Fruit fly (Drosophila melanogaster) whole organism, prepupa: ENCODE results near the gene cup.

Experiments
- CG10669 ChIP-seq: fragments of 200-800 bp; sonication (Bioruptor generic); optimal IDR thresholded peaks from 3 replicates; lab custom pipeline; 2018; ENCODE audit warnings: missing biosample characterization, mild to moderate bottlenecking, missing genetic modification characterization, moderate library complexity
- CG11294 ChIP-seq: fragments of 200-800 bp; sonication (Bioruptor generic); IDR thresholded peaks from 2 replicates; pipeline ENCODE4 v1.3.6; 2022; ENCODE audit warnings: missing biosample characterization, missing genetic modification characterization
- CG11762 ChIP-seq: fragments of 200-800 bp; sonication (Bioruptor generic); optimal IDR thresholded peaks from 3 replicates; lab custom pipeline; 2016; ENCODE audit warnings: missing biosample characterization, missing genetic modification characterization; ENCODE audit not compliant: insufficient read depth
- CG11902 ChIP-seq: fragments of 200-800 bp; sonication (Bioruptor generic); optimal IDR thresholded peaks from 3 replicates; lab custom pipeline; 2016; ENCODE audit warnings: missing biosample characterization, missing genetic modification characterization
- CG3032 ChIP-seq: fragments of 200-800 bp; optimal IDR thresholded peaks from 2 replicates; lab custom pipeline; 2019; ENCODE audit warnings: missing biosample characterization, mild to moderate bottlenecking, missing genetic modification characterization, moderate library complexity
- CG31627 ChIP-seq: fragments of 200-800 bp; sonication (Bioruptor generic); optimal IDR thresholded peaks from 3 replicates; lab custom pipeline; 2016; ENCODE audit warnings: missing biosample characterization, missing genetic modification characterization
- CG32006 ChIP-seq: fragments of 200-800 bp; sonication (Bioruptor generic); optimal IDR thresholded peaks from 3 replicates; lab custom pipeline; 2017; ENCODE audit warnings: missing biosample characterization, mild to moderate bottlenecking, missing genetic modification characterization
- CG34406 ChIP-seq: fragments of 200-800 bp; sonication (Bioruptor generic); optimal IDR thresholded peaks from 3 replicates; lab custom pipeline; 2016; ENCODE audit warnings: missing biosample characterization, missing genetic modification characterization
- CG3919 ChIP-seq: fragments of 200-800 bp; sonication (Bioruptor generic); optimal IDR thresholded peaks from 3 replicates; lab custom pipeline; 2016; ENCODE audit warnings: missing biosample characterization, missing genetic modification characterization
- CG4318 ChIP-seq: fragments of 200-800 bp; sonication (Bioruptor generic); optimal IDR thresholded peaks from 3 replicates; lab custom pipeline; 2017; ENCODE audit warnings: missing biosample characterization, mild to moderate bottlenecking, missing genetic modification characterization
- CG6163 ChIP-seq: fragments of 200-800 bp; sonication (Bioruptor generic); IDR thresholded peaks from 3 replicates; pipeline ENCODE4 v1.3.6; 2022; ENCODE audit warnings: missing biosample characterization, missing genetic modification characterization
- CG6276 ChIP-seq: fragments of 200-800 bp; sonication (Bioruptor generic); optimal IDR thresholded peaks from 2 replicates; lab custom pipeline; 2017; ENCODE audit warnings: missing biosample characterization, mild to moderate bottlenecking, missing genetic modification characterization
- CG6792 ChIP-seq: fragments of 200-800 bp; sonication (Bioruptor generic); optimal IDR thresholded peaks from 3 replicates; lab custom pipeline; 2016; ENCODE audit warnings: missing biosample characterization, missing genetic modification characterization
- CG6808 ChIP-seq: fragments of 200-800 bp; sonication (Bioruptor generic); optimal IDR thresholded peaks from 3 replicates; lab custom pipeline; 2017; ENCODE audit warnings: missing biosample characterization, missing genetic modification characterization, mild to moderate bottlenecking, moderate library complexity, missing genetic modification reagents
- CG6854 ChIP-seq: fragments of 200-800 bp; sonication (Bioruptor generic); optimal IDR thresholded peaks from 2 replicates; lab custom pipeline; 2017; ENCODE audit warnings: missing biosample characterization, mild to moderate bottlenecking, missing genetic modification characterization
- CG7368 ChIP-seq: fragments of 200-800 bp; sonication (Bioruptor generic); optimal IDR thresholded peaks from 3 replicates; lab custom pipeline; 2016; ENCODE audit warnings: missing biosample characterization, missing genetic modification characterization
- CG8119 ChIP-seq: fragments of 200-800 bp; sonication (Bioruptor generic); IDR thresholded peaks from 3 replicates; pipeline ENCODE4 v1.3.6; 2022; ENCODE audit warnings: missing biosample characterization, missing genetic modification characterization
- CG8319 ChIP-seq: fragments of 200-800 bp; sonication (Bioruptor generic); optimal IDR thresholded peaks from 3 replicates; lab custom pipeline; 2016; ENCODE audit warnings: missing biosample characterization, missing genetic modification characterization
- CG8632 ChIP-seq: fragments of 200-800 bp; sonication (Bioruptor generic); optimal IDR thresholded peaks from 3 replicates; lab custom pipeline; 2016; ENCODE audit warnings: missing biosample characterization, missing genetic modification characterization
- CG9139 ChIP-seq: fragments of 200-800 bp; sonication (Bioruptor generic); optimal IDR thresholded peaks from 3 replicates; lab custom pipeline; 2017; ENCODE audit warnings: missing biosample characterization, mild to moderate bottlenecking, missing genetic modification characterization
- Eip78C ChIP-seq: fragments of 200-800 bp; sonication (Bioruptor generic); peaks from one replicate; lab custom pipeline; 2016; ENCODE audit warnings: missing biosample characterization, missing genetic modification characterization
- Eip93F ChIP-seq: fragments of 200-800 bp; sonication (Bioruptor generic); optimal IDR thresholded peaks from 2 replicates; lab custom pipeline; 2016; ENCODE audit warnings: missing biosample characterization, mild to moderate bottlenecking, missing genetic modification characterization
- Ets21C ChIP-seq: fragments of 200-800 bp; sonication (Bioruptor generic); optimal IDR thresholded peaks from 3 replicates; lab custom pipeline; 2016; ENCODE audit warnings: missing biosample characterization, missing genetic modification characterization
- Ets96B ChIP-seq: fragments of 200-800 bp; optimal IDR thresholded peaks from 2 replicates; lab custom pipeline; 2019; ENCODE audit warnings: missing biosample characterization, mild to moderate bottlenecking, missing genetic modification characterization, moderate library complexity
- Gug ChIP-seq: fragments of 200-800 bp; sonication (Bioruptor generic); IDR thresholded peaks from 2 replicates; pipeline ENCODE4 v1.3.6; 2022; ENCODE audit warnings: missing biosample characterization, missing genetic modification characterization
- Hr38 ChIP-seq: sonication (Bioruptor generic); optimal IDR thresholded peaks from 2 replicates; lab custom pipeline; 2016; ENCODE audit warnings: missing biosample characterization, missing genetic modification characterization
- Hr39 ChIP-seq: fragments of 200-800 bp; sonication (Bioruptor generic); optimal IDR thresholded peaks from 2 replicates; lab custom pipeline; 2016; ENCODE audit warnings: missing biosample characterization, missing genetic modification characterization
- Hr4 ChIP-seq: fragments of 200-800 bp; sonication (Bioruptor generic); optimal IDR thresholded peaks from 3 replicates; lab custom pipeline; 2016; ENCODE audit warnings: missing biosample characterization, missing genetic modification characterization
- Met ChIP-seq: fragments of 200-800 bp; sonication (Bioruptor generic); optimal IDR thresholded peaks from 3 replicates; lab custom pipeline; 2016; ENCODE audit warnings: missing biosample characterization, missing genetic modification characterization
- OdsH ChIP-seq: fragments of 200-800 bp; sonication (Bioruptor generic); optimal IDR thresholded peaks from 3 replicates; lab custom pipeline; 2016; ENCODE audit warnings: missing biosample characterization, missing genetic modification characterization
- Sox102F ChIP-seq: fragments of 200-800 bp; sonication (Bioruptor generic); optimal IDR thresholded peaks from 2 replicates; lab custom pipeline; 2016; ENCODE audit warnings: missing biosample characterization, mild to moderate bottlenecking, missing genetic modification characterization
- Sox14 ChIP-seq: fragments of 200-800 bp; sonication (Bioruptor generic); optimal IDR thresholded peaks from 3 replicates; lab custom pipeline; 2016; ENCODE audit warnings: missing biosample characterization, missing genetic modification characterization
- Sox15 ChIP-seq: fragments of 200-800 bp; sonication (Bioruptor generic); optimal IDR thresholded peaks from 3 replicates; lab custom pipeline; 2016; ENCODE audit warnings: missing biosample characterization, missing genetic modification characterization
- achi ChIP-seq: fragments of 200-800 bp; sonication (Bioruptor generic); optimal IDR thresholded peaks from 3 replicates; lab custom pipeline; 2016; ENCODE audit warnings: missing biosample characterization, missing genetic modification characterization
- acj6 ChIP-seq: fragments of 200-800 bp; sonication (Bioruptor generic); optimal IDR thresholded peaks from 3 replicates; lab custom pipeline; 2016; ENCODE audit warnings: missing biosample characterization, missing genetic modification characterization
- cyc ChIP-seq: fragments of 200-800 bp; sonication (Bioruptor generic); optimal IDR thresholded peaks from 3 replicates; lab custom pipeline; 2016; ENCODE audit warnings: missing biosample characterization, missing genetic modification characterization
- dac ChIP-seq: fragments of 200-800 bp; sonication (Bioruptor generic); optimal IDR thresholded peaks from 2 replicates; lab custom pipeline; 2017; ENCODE audit warnings: missing biosample characterization, mild to moderate bottlenecking, missing genetic modification characterization
- dsx ChIP-seq: fragments of 200-800 bp; optimal IDR thresholded peaks from 3 replicates; lab custom pipeline; 2019; ENCODE audit warnings: missing biosample characterization, mild to moderate bottlenecking, missing genetic modification characterization, moderate library complexity; ENCODE audit not compliant: poor library complexity, severe bottlenecking
- esn ChIP-seq: fragments of 200-800 bp; sonication (Bioruptor generic); optimal IDR thresholded peaks from 2 replicates; lab custom pipeline; 2016; ENCODE audit warnings: missing biosample characterization, mild to moderate bottlenecking, missing genetic modification characterization, moderate library complexity
- fd59A ChIP-seq: fragments of 200-800 bp; sonication (Bioruptor generic); optimal IDR thresholded peaks from 2 replicates; lab custom pipeline; 2017; ENCODE audit warnings: missing biosample characterization, mild to moderate bottlenecking, missing genetic modification characterization, missing genetic modification reagents
- fd85E ChIP-seq: fragments of 200-800 bp; sonication (Bioruptor generic); optimal IDR thresholded peaks from 3 replicates; lab custom pipeline; 2016; ENCODE audit warnings: missing biosample characterization, missing genetic modification characterization
- fkh ChIP-seq: fragments of 200-800 bp; sonication (Bioruptor generic); optimal IDR thresholded peaks from 3 replicates; lab custom pipeline; 2017; ENCODE audit warnings: missing biosample characterization, mild to moderate bottlenecking, missing genetic modification characterization, moderate library complexity
- lz ChIP-seq: fragments of 200-800 bp; sonication (Bioruptor generic); optimal IDR thresholded peaks from 3 replicates; lab custom pipeline; 2016; ENCODE audit warnings: missing biosample characterization, missing genetic modification characterization
- pdm3 ChIP-seq: fragments of 200-800 bp; sonication (Bioruptor generic); optimal IDR thresholded peaks from 3 replicates; lab custom pipeline; 2016; ENCODE audit warnings: missing biosample characterization, missing genetic modification characterization
- salr ChIP-seq, 2 experiments: fragments of 200-800 bp; sonication (Bioruptor generic); optimal IDR thresholded peaks; 3 replicates each; lab custom pipeline; 2016 to 2018; ENCODE audit warnings: missing biosample characterization in 2 of 2, missing genetic modification characterization in 2 of 2, mild to moderate bottlenecking in 1 of 2
- spab ChIP-seq: fragments of 200-800 bp; sonication (Bioruptor generic); optimal IDR thresholded peaks from 2 replicates; lab custom pipeline; 2017; ENCODE audit warnings: missing biosample characterization, mild to moderate bottlenecking, missing genetic modification characterization, missing genetic modification reagents
- svp ChIP-seq: fragments of 200-800 bp; sonication (Bioruptor generic); peaks from one replicate; lab custom pipeline; 2016; ENCODE audit warnings: missing biosample characterization, missing genetic modification characterization
- topi ChIP-seq: fragments of 200-800 bp; sonication (Bioruptor generic); optimal IDR thresholded peaks from 3 replicates; lab custom pipeline; 2016; ENCODE audit warnings: missing biosample characterization, missing genetic modification characterization

cup gene

dm6 chr2L:6648163-6648628 lies 15.3 kb upstream of the cup start (continued):
- no peak for TF ChIP-seq Met
- peak; percentile 95 for TF ChIP-seq CG3032 (tag; lab: Kevin White, UChicago)
- peak; percentile 90 for TF ChIP-seq CG6808 (GFP tag; lab: Kevin White, UChicago)
- peak; percentile 92 for TF ChIP-seq Sox15
- TF ChIP-seq Sox102F: no peak
- TF ChIP-seq fkh (GFP tag; lab: Kevin White, UChicago): peak; percentile 78
- peak; percentile 85 for TF ChIP-seq CG11902 (GFP tag; lab: Kevin White, UChicago)
- TF ChIP-seq CG9139 (GFP tag; lab: Kevin White, UChicago): peak; percentile 68
- peak; percentile 95 for TF ChIP-seq Gug (GFP tag; lab: Robert Waterston, UW)
- peak; percentile 85 for TF ChIP-seq CG6854 (GFP tag; lab: Kevin White, UChicago)
- peak; percentile 98 for TF ChIP-seq Hr4
- peak; percentile 95 for TF ChIP-seq lz
- peak; percentile 95 for TF ChIP-seq achi
- peak; percentile 94 for TF ChIP-seq CG11762
- peak; percentile 90 for TF ChIP-seq CG7368
- TF ChIP-seq Hr38 (GFP tag; lab: Kevin White, UChicago): peak; percentile 19
- peak; percentile 92 for TF ChIP-seq CG10669 (GFP tag; lab: Kevin White, UChicago)
- TF ChIP-seq fd85E (GFP tag; lab: Kevin White, UChicago): peak; percentile 60

dm6 chr2L:6649085-6649754 lies 14.2 kb upstream of the cup start, which contains the start of the genes CG31635 and Tango1:
TSS of gene CG31635 (minus strand) at chr2L:6649114.
TSS of gene Tango1 (plus strand) at chr2L:6649388.
- TF ChIP-seq Eip78C (no peak), Ets21C (GFP tag; lab: Kevin White, UChicago) (no peak), CG3919 (GFP tag; lab: Kevin White, UChicago) (no peak), CG8319 (GFP tag; lab: Kevin White, UChicago) (no peak), Hr4 (no peak), CG9139 (GFP tag; lab: Kevin White, UChicago) (no peak), esn (peak; percentile 11), spab (GFP tag; lab: Kevin White, UChicago) (no peak), CG32006 (GFP tag; lab: Kevin White, UChicago) (no peak), CG8119 (GFP tag; lab: Robert Waterston, UW) (no peak), CG11294 (GFP tag; lab: Robert Waterston, UW) (no peak), Ets96B (tag; lab: Kevin White, UChicago) (no peak), CG7368 (no peak), cyc (GFP tag; lab: Kevin White, UChicago) (peak; percentile 53), svp (GFP tag; lab: Kevin White, UChicago) (peak; percentile 83), lz (peak; percentile 34), dsx (GFP tag; lab: Kevin White, UChicago) (no peak), CG4318 (GFP tag; lab: Kevin White, UChicago) (no peak), dac (GFP tag; lab: Kevin White, UChicago) (no peak), OdsH (GFP tag; lab: Kevin White, UChicago) (no peak), pdm3 (no peak), salr (GFP tag; optimal IDR thresholded peaks at IDR 0.05; lab: Kevin White, UChicago) (no peak), CG31627 (peak; percentile 48), Sox14 (GFP tag; lab: Kevin White, UChicago) (peak; percentile 51), Hr38 (GFP tag; lab: Kevin White, UChicago) (no peak), CG34406 (GFP tag; lab: Kevin White, UChicago) (no peak), acj6 (GFP tag; lab: Kevin White, UChicago) (no peak), Sox15 (no peak), CG3032 (tag; lab: Kevin White, UChicago) (peak; percentile 22), CG6792 (GFP tag; lab: Kevin White, UChicago) (no peak), Eip93F (GFP tag; lab: Kevin White, UChicago) (no peak), fd85E (GFP tag; lab: Kevin White, UChicago) (no peak), topi (GFP tag; lab: Kevin White, UChicago) (no peak), CG8632 (GFP tag; lab: Kevin White, UChicago) (no peak), CG11902 (GFP tag; lab: Kevin White, UChicago) (no peak), Hr39 (GFP tag; lab: Kevin White, UChicago) (no peak), CG6276 (GFP tag; lab: Kevin White, UChicago) (no peak), fd59A (no peak), CG6163 (peak; percentile 39; the same call in 1 of the 3 replicates), Sox102F (no peak), CG10669 (GFP tag; lab: Kevin White, UChicago) (no peak)
